Worm (Caenorhabditis elegans) whole organism, L4 larva: ENCODE measurements around the gene K02E10.6.

Source experiments
- F44E2.7 ChIP-seq: fragments of 200-800 bp; sonication (Bioruptor generic); IDR thresholded peaks from 2 replicates; pipeline ENCODE4 v2.1.2; 2022; ENCODE audit warnings: missing genetic modification characterization, missing compliant biosample characterization
- R02D3.7 ChIP-seq: fragments of 150-350 bp; sonication (generic microtip); optimal IDR thresholded peaks from 3 replicates; lab custom pipeline; 2014; ENCODE audit warnings: missing biosample characterization, missing genetic modification characterization
- Y48G9A.11 ChIP-seq: fragments of 200-800 bp; sonication (Bioruptor generic); IDR thresholded peaks from 2 replicates; pipeline ENCODE4 v1.3.6; 2022; ENCODE audit warnings: missing genetic modification reagents, missing genetic modification characterization, missing compliant biosample characterization
- Y75B8A.6 ChIP-seq: fragments of 200-800 bp; sonication (Bioruptor generic); IDR thresholded peaks from 2 replicates; pipeline ENCODE4 v1.3.6; 2022; ENCODE audit warnings: missing genetic modification reagents, missing genetic modification characterization, missing compliant biosample characterization
- aha-1 ChIP-seq: fragments of 150-350 bp; peaks from one replicate; lab custom pipeline; 2014; ENCODE audit warnings: missing biosample characterization, missing genetic modification characterization
- arid-1 ChIP-seq: fragments of 200-800 bp; sonication (Bioruptor generic); conservative IDR thresholded peaks from 2 replicates; pipeline ENCODE4 v1.3.6; 2022; ENCODE audit warnings: missing genetic modification reagents, missing genetic modification characterization, missing compliant biosample characterization
- ceh-20 ChIP-seq: fragments of 200-800 bp; sonication (Bioruptor generic); IDR thresholded peaks from 2 replicates; pipeline ENCODE4 v1.3.6; 2022; ENCODE audit warnings: missing genetic modification reagents, missing genetic modification characterization, missing compliant biosample characterization
- ceh-32 ChIP-seq: sonication (generic microtip); optimal IDR thresholded peaks from 2 replicates; lab custom pipeline; 2016; ENCODE audit warnings: mild to moderate bottlenecking, missing genetic modification characterization, missing compliant biosample characterization; ENCODE audit not compliant: poor library complexity
- ceh-44 ChIP-seq: fragments of 200-800 bp; sonication (Bioruptor generic); IDR thresholded peaks from 2 replicates; pipeline ENCODE4 v1.3.6; 2022; ENCODE audit warnings: missing genetic modification reagents, missing genetic modification characterization, missing compliant biosample characterization
- ctbp-1 ChIP-seq: fragments of 200-800 bp; sonication (Bioruptor generic); IDR thresholded peaks from 2 replicates; pipeline ENCODE4 v1.3.6; 2022; ENCODE audit warnings: missing genetic modification reagents, missing genetic modification characterization, missing compliant biosample characterization
- daf-12 ChIP-seq: fragments of 150-350 bp; optimal IDR thresholded peaks from 2 replicates; lab custom pipeline; 2014; ENCODE audit warnings: missing biosample characterization, missing genetic modification reagents, missing genetic modification characterization
- daf-16 ChIP-seq, 3 experiments: sonication (generic microtip); optimal IDR thresholded peaks; 2 replicates each; lab custom pipeline; 2016 to 2017; ENCODE audit warnings: missing genetic modification characterization in 3 of 3, missing genetic modification reagents in 3 of 3, mild to moderate bottlenecking in 2 of 3, missing compliant biosample characterization in 2 of 3, missing biosample characterization in 1 of 3, moderate library complexity in 1 of 3
- daf-8 ChIP-seq: fragments of 200-800 bp; sonication (Bioruptor generic); IDR thresholded peaks from 2 replicates; pipeline ENCODE4 v1.3.6; 2022; ENCODE audit warnings: missing genetic modification characterization, missing compliant biosample characterization
- dmd-8 ChIP-seq: fragments of 200-800 bp; sonication (Bioruptor generic); IDR thresholded peaks from 2 replicates; pipeline ENCODE4 v1.3.6; 2022; ENCODE audit warnings: missing genetic modification characterization, missing compliant biosample characterization
- duxl-1 ChIP-seq: sonication (generic microtip); optimal IDR thresholded peaks from 2 replicates; lab custom pipeline; 2016; ENCODE audit warnings: mild to moderate bottlenecking, missing genetic modification characterization, moderate library complexity, missing compliant biosample characterization; ENCODE audit not compliant: poor library complexity
- dve-1 ChIP-seq: sonication (generic microtip); optimal IDR thresholded peaks from 2 replicates; lab custom pipeline; 2017; ENCODE audit warnings: antibody characterized with exemption, mild to moderate bottlenecking, missing genetic modification characterization, missing compliant biosample characterization; ENCODE audit not compliant: insufficient read depth
- fos-1 ChIP-seq: fragments of 150-350 bp; optimal IDR thresholded peaks from 2 replicates; lab custom pipeline; 2014; ENCODE audit warnings: missing biosample characterization, missing genetic modification characterization
- hlh-11 ChIP-seq: fragments of 200-800 bp; sonication (Bioruptor generic); optimal IDR thresholded peaks from 2 replicates; lab custom pipeline; 2018; ENCODE audit warnings: mild to moderate bottlenecking, missing genetic modification characterization, missing compliant biosample characterization
- hlh-30 ChIP-seq: sonication (generic microtip); optimal IDR thresholded peaks from 2 replicates; lab custom pipeline; 2017; ENCODE audit warnings: antibody characterized with exemption, mild to moderate bottlenecking, missing genetic modification characterization, missing compliant biosample characterization; ENCODE audit not compliant: insufficient read depth
- jun-1 ChIP-seq: fragments of 150-350 bp; optimal IDR thresholded peaks from 2 replicates; lab custom pipeline; 2014; ENCODE audit warnings: missing biosample characterization, missing genetic modification reagents, missing genetic modification characterization
- lim-7 ChIP-seq: fragments of 200-800 bp; sonication (Bioruptor generic); IDR thresholded peaks from 2 replicates; pipeline ENCODE4 v1.3.6; 2022; ENCODE audit warnings: missing genetic modification characterization, missing compliant biosample characterization
- lin-15B ChIP-seq: fragments of 150-350 bp; sonication (generic microtip); optimal IDR thresholded peaks from 3 replicates; lab custom pipeline; 2014; ENCODE audit warnings: missing biosample characterization, missing genetic modification characterization
- madf-9 ChIP-seq: fragments of 200-800 bp; sonication (Bioruptor generic); conservative IDR thresholded peaks from 2 replicates; pipeline ENCODE4 v1.3.6; 2022; ENCODE audit warnings: missing genetic modification reagents, missing genetic modification characterization, missing compliant biosample characterization
- mdl-1 ChIP-seq, 2 experiments: fragments of 150-350 bp in 1 of 2; sonication (generic microtip) in 1 of 2; optimal IDR thresholded peaks; 2 replicates each; lab custom pipeline; 2014 to 2017; ENCODE audit warnings: missing biosample characterization in 2 of 2, missing genetic modification characterization in 2 of 2
- mdt-29 ChIP-seq: fragments of 200-800 bp; sonication (Bioruptor generic); IDR thresholded peaks from 2 replicates; pipeline ENCODE4 v1.3.6; 2022; ENCODE audit warnings: missing genetic modification reagents, missing genetic modification characterization, missing compliant biosample characterization
- nhr-102 ChIP-seq: sonication (generic microtip); optimal IDR thresholded peaks from 2 replicates; lab custom pipeline; 2016; ENCODE audit warnings: mild to moderate bottlenecking, missing genetic modification characterization, moderate library complexity, missing compliant biosample characterization
- nhr-11 ChIP-seq: fragments of 150-350 bp; optimal IDR thresholded peaks from 2 replicates; lab custom pipeline; 2014; ENCODE audit warnings: missing biosample characterization, missing genetic modification characterization
- nhr-237 ChIP-seq: sonication (generic microtip); optimal IDR thresholded peaks from 2 replicates; lab custom pipeline; 2017; ENCODE audit warnings: missing biosample characterization, missing genetic modification characterization
- nhr-28 ChIP-seq: fragments of 150-350 bp; optimal IDR thresholded peaks from 2 replicates; lab custom pipeline; 2014; ENCODE audit warnings: missing biosample characterization, missing genetic modification characterization
- php-3 ChIP-seq: fragments of 200-800 bp; sonication (Bioruptor generic); IDR thresholded peaks from 2 replicates; pipeline ENCODE4 v1.3.6; 2022; ENCODE audit warnings: missing genetic modification reagents, missing genetic modification characterization, missing compliant biosample characterization
- rbr-2 ChIP-seq: sonication (generic microtip); optimal IDR thresholded peaks from 2 replicates; lab custom pipeline; 2016; ENCODE audit warnings: missing genotype, missing genetic modification characterization, missing compliant biosample characterization
- set-16 ChIP-seq: fragments of 200-800 bp; sonication (Bioruptor generic); IDR thresholded peaks from 2 replicates; pipeline ENCODE4 v1.3.6; 2022; ENCODE audit warnings: missing genetic modification reagents, missing genetic modification characterization, missing compliant biosample characterization
- snpc-1.2 ChIP-seq: fragments of 200-800 bp; sonication (Bioruptor generic); IDR thresholded peaks from 2 replicates; pipeline ENCODE4 v1.3.6; 2022; ENCODE audit warnings: missing genetic modification reagents, missing genetic modification characterization, missing compliant biosample characterization
- unc-39 ChIP-seq: sonication (generic microtip); optimal IDR thresholded peaks from 2 replicates; lab custom pipeline; 2017; ENCODE audit warnings: missing biosample characterization, missing genetic modification characterization
- unc-62 ChIP-seq, 3 experiments: fragments of 150-350 bp in 1 of 3; sonication (generic microtip); optimal IDR thresholded peaks in 2 of 3; peaks in 1 of 3; 1 replicate in 1 of 3; 2 replicates in 2 of 3; lab custom pipeline; 2014 to 2017; ENCODE audit warnings: missing biosample characterization in 3 of 3, missing genetic modification characterization in 3 of 3, missing genetic modification reagents in 3 of 3, missing genotype in 1 of 3
- zfp-2 ChIP-seq: sonication (generic microtip); optimal IDR thresholded peaks from 2 replicates; lab custom pipeline; 2016; ENCODE audit warnings: mild to moderate bottlenecking, missing genetic modification characterization, missing compliant biosample characterization
- zip-2 ChIP-seq: fragments of 150-350 bp; optimal IDR thresholded peaks from 2 replicates; lab custom pipeline; 2014; ENCODE audit warnings: missing biosample characterization, missing genetic modification characterization

K02E10.6 gene

DNA sequence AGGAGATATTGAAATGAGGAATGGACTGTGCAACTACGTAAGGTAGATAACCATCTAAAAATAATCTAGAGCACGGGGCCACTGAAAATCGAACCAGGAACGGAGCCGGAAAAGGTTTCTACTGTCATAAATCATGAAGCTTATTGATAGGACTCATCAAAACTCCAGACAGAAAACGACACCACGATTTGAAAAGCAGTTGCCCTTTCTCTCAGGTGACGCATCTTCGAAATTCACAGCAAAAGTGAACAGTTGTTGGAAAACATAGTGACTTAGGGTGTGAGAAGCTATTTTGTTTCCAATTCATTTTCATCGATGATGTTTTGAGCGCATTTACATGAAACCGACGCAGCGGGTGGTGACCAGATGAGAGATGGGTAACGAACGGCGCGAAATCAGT lies 30.3 kb downstream of the K02E10.6 start:
- TF ChIP-seq hlh-11 (tag; lab: Kevin White, UChicago) (peak; percentile 14), F44E2.7 (GFP tag; lab: Robert Waterston, UW) (no peak)

DNA sequence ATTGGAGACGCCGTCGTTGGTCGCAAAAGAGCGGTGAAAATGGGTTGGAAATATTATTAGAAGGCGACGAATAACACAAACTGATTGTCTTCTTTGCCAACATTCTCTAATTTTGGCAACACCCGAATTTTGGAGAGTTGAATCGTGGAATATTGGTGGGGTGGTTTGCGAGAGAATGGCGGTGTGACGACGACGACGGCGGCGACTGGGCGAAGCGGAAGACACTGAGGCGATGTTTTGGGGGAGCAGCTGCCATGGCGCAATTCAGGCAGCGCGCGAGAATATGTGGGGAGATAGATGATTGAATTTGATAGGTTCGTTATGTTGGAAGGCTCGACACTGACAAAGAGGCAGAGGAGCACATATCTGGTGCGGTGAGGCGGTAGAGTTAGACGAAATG lies 31.6 kb downstream of the K02E10.6 start:
- TF ChIP-seq ctbp-1 = 0 out of 2 replicates have a peak, but pooled peaks have one; percentile 16
- no peak for TF ChIP-seq dve-1 (tag; lab: Kevin White, UChicago)
- no peak for TF ChIP-seq hlh-30 (tag; lab: Kevin White, UChicago)
- TF ChIP-seq aha-1 (tag; lab: Kevin White, UChicago) = peak; percentile 3
- TF ChIP-seq set-16 (GFP tag; lab: Robert Waterston, UW) = peak; percentile 50; the same call in 1 of the 2 replicates
- no peak for TF ChIP-seq ceh-20

DNA sequence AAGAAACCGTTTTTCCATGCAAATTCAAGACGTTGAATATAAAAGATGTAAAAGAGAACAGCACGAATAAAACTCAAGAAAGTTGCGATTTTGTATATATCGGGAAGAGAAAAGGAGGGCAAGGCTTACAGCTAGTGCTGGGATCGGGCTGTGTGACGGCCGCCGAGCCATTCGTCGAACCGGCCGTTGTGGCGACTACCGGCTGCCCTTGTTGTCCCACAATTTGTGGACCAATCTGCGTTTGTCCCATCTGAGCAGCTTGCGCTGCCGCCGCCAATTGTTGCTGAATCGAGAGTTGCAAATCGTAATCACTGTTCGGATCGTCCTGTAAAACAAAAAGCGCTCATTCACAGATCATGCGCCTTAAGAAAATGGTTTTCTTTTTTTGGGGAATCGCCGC lies 35.4 kb downstream of the K02E10.6 start:
- TF ChIP-seq unc-39 (tag; lab: Kevin White, UChicago) (no peak), set-16 (GFP tag; lab: Robert Waterston, UW) (peak; percentile 34; the same call in 1 of the 2 replicates)

DNA sequence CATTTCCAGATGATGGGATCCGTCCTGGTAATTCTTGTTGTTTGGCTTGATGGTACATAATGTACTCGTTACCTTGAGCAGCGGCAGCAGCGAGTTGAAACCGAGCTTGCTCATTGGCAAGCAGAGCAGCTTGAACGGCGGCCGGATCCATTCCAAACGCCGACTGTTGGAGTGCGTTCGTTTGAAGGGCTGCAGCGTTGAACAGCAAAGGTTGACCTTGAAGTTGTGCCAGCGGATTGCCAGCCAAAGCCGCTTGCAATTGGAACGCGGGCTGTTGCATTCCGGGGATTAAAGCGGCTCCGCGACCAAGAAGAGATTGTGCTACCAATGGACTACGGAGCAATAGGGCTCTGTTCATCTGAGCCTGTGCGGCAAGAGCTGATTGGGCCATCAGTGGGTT lies 36.4 kb downstream of the K02E10.6 start:
- TF ChIP-seq aha-1 (tag; lab: Kevin White, UChicago) = peak; percentile 33
- no peak for TF ChIP-seq ceh-32 (tag; lab: Kevin White, UChicago)
- TF ChIP-seq unc-62 (GFP tag; optimal IDR thresholded peaks at IDR 0.05 in 1 of 2; lab: Kevin White, UChicago) = peak in 1 of 2 experiments; percentile 94
- no peak for TF ChIP-seq unc-62 (tag; optimal IDR thresholded peaks at IDR 0.05; lab: Kevin White, UChicago)
- TF ChIP-seq mdl-1 (tag; optimal IDR thresholded peaks at IDR 0.05; lab: Kevin White, UChicago) = no peak
- TF ChIP-seq set-16 (GFP tag; lab: Robert Waterston, UW) = peak; percentile 65

DNA sequence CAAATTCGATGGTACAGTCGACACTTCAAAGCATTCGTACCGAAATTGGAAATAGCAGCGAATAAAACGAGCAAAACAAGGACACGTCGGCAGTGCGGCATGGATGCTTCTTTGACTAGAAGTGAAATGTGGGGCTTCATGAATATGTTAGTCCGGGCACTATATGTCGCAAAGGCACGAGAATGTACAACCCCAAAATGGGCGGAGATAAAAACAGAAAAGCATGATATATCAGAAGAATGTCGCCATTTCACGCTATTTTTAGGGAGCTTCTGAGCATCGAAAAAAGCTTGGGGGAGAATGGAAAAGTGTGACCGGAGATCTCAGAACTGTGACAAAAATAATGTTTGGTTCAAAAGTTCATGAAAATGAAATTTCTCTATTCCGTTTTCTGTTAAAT lies 39.3 kb downstream of the K02E10.6 start, which contains the start of gene T07D1.3:
TSS of gene T07D1.3 (minus strand) at position 101 of the 400 bp plus-strand sequence.
- TF ChIP-seq snpc-1.2 = no peak
- TF ChIP-seq fos-1 = no peak
- no peak for TF ChIP-seq R02D3.7 (tag; lab: Kevin White, UChicago)
- no peak for TF ChIP-seq lin-15B
- TF ChIP-seq nhr-102 = no peak
- TF ChIP-seq lim-7 (GFP tag; lab: Robert Waterston, UW) = no peak
- TF ChIP-seq nhr-11 (tag; lab: Kevin White, UChicago) = no peak
- TF ChIP-seq ceh-32 (tag; lab: Kevin White, UChicago) = no peak
- TF ChIP-seq zip-2 (tag; lab: Kevin White, UChicago) = no peak
- no peak for TF ChIP-seq unc-39 (tag; lab: Kevin White, UChicago)
- no peak for TF ChIP-seq daf-8 (GFP tag; lab: Robert Waterston, UW)
- TF ChIP-seq nhr-237 (tag; lab: Kevin White, UChicago) = no peak
- TF ChIP-seq php-3 = no peak
- TF ChIP-seq rbr-2 (tag; lab: Kevin White, UChicago) = no peak
- TF ChIP-seq hlh-30 (tag; lab: Kevin White, UChicago) = no peak
- TF ChIP-seq, all 104 proteins: peak for 0

DNA sequence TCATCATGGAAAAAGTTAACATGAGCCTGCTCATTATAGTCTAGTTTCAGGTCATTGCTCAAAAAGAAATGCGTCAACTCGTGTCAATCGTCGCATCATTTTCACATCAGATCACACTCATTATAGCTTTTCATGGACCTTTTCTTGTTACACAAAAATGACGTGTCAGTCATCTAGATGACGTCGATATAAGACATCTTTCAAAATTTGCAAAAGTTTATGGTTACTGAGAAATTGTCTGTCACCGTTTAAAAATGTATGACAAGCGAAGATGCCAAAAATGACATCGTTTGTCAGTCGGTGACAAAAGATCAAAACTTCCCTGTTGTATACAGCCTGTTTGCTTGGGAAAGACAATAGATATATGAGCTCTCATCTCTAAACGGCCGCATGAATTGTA lies 41.4 kb downstream of the K02E10.6 start:
- peak; percentile 88 for TF ChIP-seq aha-1 (tag; lab: Kevin White, UChicago)
- TF ChIP-seq unc-39 (tag; lab: Kevin White, UChicago) = no peak

DNA sequence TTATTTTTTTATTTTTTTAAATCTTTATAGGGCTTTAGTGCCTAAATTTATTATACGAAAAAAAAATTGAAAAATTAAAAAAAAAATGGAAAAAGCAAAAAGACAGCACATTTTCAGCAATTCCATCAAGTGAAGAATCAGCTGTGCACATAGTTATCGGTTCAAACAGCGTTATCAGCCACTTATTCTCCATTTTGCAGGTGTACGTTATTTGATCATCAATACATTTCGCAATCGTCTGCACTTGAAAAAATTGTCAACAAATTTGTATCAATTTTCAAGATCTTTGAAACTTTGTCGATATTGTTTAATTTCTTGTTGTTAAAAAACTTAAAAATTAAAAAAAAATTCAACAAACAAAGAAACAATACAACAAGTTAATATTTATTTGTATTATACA lies 42.8 kb downstream of the K02E10.6 start:
- TF ChIP-seq ceh-44 (GFP tag; lab: Robert Waterston, UW) (no peak), daf-16 (GFP tag; optimal IDR thresholded peaks at IDR 0.05; lab: Kevin White, UChicago) (no peak), daf-16 (tag; optimal IDR thresholded peaks at IDR 0.05; lab: Kevin White, UChicago) (peak; percentile 96), Y48G9A.11 (GFP tag; lab: Robert Waterston, UW) (no peak), zfp-2 (no peak), nhr-102 (no peak), nhr-28 (peak; percentile 64), arid-1 (GFP tag; lab: Robert Waterston, UW) (no peak), ctbp-1 (no peak), daf-12 (no peak), duxl-1 (tag; lab: Kevin White, UChicago) (no peak), Y75B8A.6 (no peak), hlh-11 (tag; lab: Kevin White, UChicago) (peak; percentile 74), fos-1 (no peak), mdt-29 (GFP tag; lab: Robert Waterston, UW) (no peak), set-16 (GFP tag; lab: Robert Waterston, UW) (no peak), dmd-8 (GFP tag; lab: Robert Waterston, UW) (no peak), jun-1 (no peak), mdl-1 (tag; optimal IDR thresholded peaks at IDR 0.05; lab: Kevin White, UChicago) (no peak), madf-9 (GFP tag; lab: Robert Waterston, UW) (no peak)
